Fruit fly (Drosophila melanogaster) whole organism, pupa: ENCODE measurements around the gene Grip128.

ENCODE experiments used
- CG10348 ChIP-seq: fragments of 200-800 bp; sonication (Bioruptor generic); IDR thresholded peaks from 2 replicates; pipeline ENCODE4 v1.3.6; 2022; ENCODE audit warnings: missing biosample characterization, missing genetic modification characterization
- CG12605 ChIP-seq: fragments of 200-800 bp; sonication (Bioruptor generic); IDR thresholded peaks from 2 replicates; pipeline ENCODE4 v1.3.6; 2022; ENCODE audit warnings: missing biosample characterization, missing genetic modification characterization
- CG13204 ChIP-seq: fragments of 200-800 bp; sonication (Bioruptor generic); optimal IDR thresholded peaks from 2 replicates; lab custom pipeline; 2018; ENCODE audit warnings: missing biosample characterization, mild to moderate bottlenecking, missing genetic modification characterization, moderate library complexity
- CG14655 ChIP-seq: fragments of 200-800 bp; sonication (Bioruptor generic); optimal IDR thresholded peaks from 3 replicates; lab custom pipeline; 2017; ENCODE audit warnings: mild to moderate bottlenecking, missing biosample characterization, missing genetic modification reagents, missing genetic modification characterization
- CG15710 ChIP-seq: fragments of 200-800 bp; sonication (Bioruptor generic); optimal IDR thresholded peaks from 2 replicates; lab custom pipeline; 2018; ENCODE audit warnings: missing biosample characterization, mild to moderate bottlenecking, missing genetic modification characterization, moderate library complexity
- CG17806 ChIP-seq: fragments of 200-800 bp; sonication (Bioruptor generic); optimal IDR thresholded peaks from 2 replicates; lab custom pipeline; 2018; ENCODE audit warnings: missing biosample characterization, mild to moderate bottlenecking, missing genetic modification characterization, moderate library complexity
- CG32121 ChIP-seq: fragments of 200-800 bp; sonication (Bioruptor generic); IDR thresholded peaks from 2 replicates; pipeline ENCODE4 v1.3.6; 2022; ENCODE audit warnings: missing biosample characterization, missing genetic modification characterization
- CG34367 ChIP-seq: fragments of 200-800 bp; sonication (Bioruptor generic); optimal IDR thresholded peaks from 2 replicates; lab custom pipeline; 2018; ENCODE audit warnings: missing biosample characterization, mild to moderate bottlenecking, missing genetic modification characterization
- CG4496 ChIP-seq: fragments of 200-800 bp; sonication (Bioruptor generic); IDR thresholded peaks from 3 replicates; pipeline ENCODE4 v1.3.6; 2022; ENCODE audit warnings: missing biosample characterization, missing genetic modification characterization
- CG8159 ChIP-seq: fragments of 200-800 bp; sonication (Bioruptor generic); optimal IDR thresholded peaks from 3 replicates; lab custom pipeline; 2018; ENCODE audit warnings: missing biosample characterization, mild to moderate bottlenecking, missing genetic modification characterization, moderate library complexity
- CG8301 ChIP-seq: fragments of 200-800 bp; sonication (Bioruptor generic); optimal IDR thresholded peaks from 2 replicates; lab custom pipeline; 2018; ENCODE audit warnings: missing biosample characterization, mild to moderate bottlenecking, missing genetic modification characterization
- CG9948 ChIP-seq: fragments of 200-800 bp; sonication (Bioruptor generic); optimal IDR thresholded peaks from 2 replicates; lab custom pipeline; 2018; ENCODE audit warnings: missing biosample characterization, mild to moderate bottlenecking, missing genetic modification characterization, moderate library complexity
- D1 ChIP-seq: fragments of 200-800 bp; sonication (Bioruptor generic); optimal IDR thresholded peaks from 2 replicates; lab custom pipeline; 2018; ENCODE audit warnings: missing biosample characterization, mild to moderate bottlenecking, missing genetic modification characterization, moderate library complexity
- EcR ChIP-seq: fragments of 200-800 bp; sonication (Bioruptor generic); optimal IDR thresholded peaks from 3 replicates; lab custom pipeline; 2019; ENCODE audit warnings: missing biosample characterization, missing genetic modification characterization, mild to moderate bottlenecking, moderate library complexity, missing genetic modification reagents
- Pif1A ChIP-seq: fragments of 200-800 bp; sonication (Bioruptor generic); optimal IDR thresholded peaks from 3 replicates; lab custom pipeline; 2016; ENCODE audit warnings: missing biosample characterization, missing genetic modification characterization
- Pif1B ChIP-seq: fragments of 200-800 bp; sonication (Bioruptor generic); optimal IDR thresholded peaks from 3 replicates; lab custom pipeline; 2016; ENCODE audit warnings: missing biosample characterization, missing genetic modification characterization
- Snoo ChIP-seq: fragments of 200-800 bp; sonication (Bioruptor generic); optimal IDR thresholded peaks from 3 replicates; lab custom pipeline; 2017; ENCODE audit warnings: missing biosample characterization, mild to moderate bottlenecking, missing genetic modification characterization, inconsistent platforms
- fd96Ca ChIP-seq: fragments of 200-800 bp; sonication (Bioruptor generic); IDR thresholded peaks from 3 replicates; pipeline ENCODE4 v1.3.6; 2022; ENCODE audit warnings: missing biosample characterization, missing genetic modification characterization
- gl ChIP-seq: fragments of 200-800 bp; sonication (Bioruptor generic); optimal IDR thresholded peaks from 2 replicates; lab custom pipeline; 2018; ENCODE audit warnings: missing biosample characterization, mild to moderate bottlenecking, missing genetic modification characterization
- rn ChIP-seq: fragments of 200-800 bp; sonication (Bioruptor generic); IDR thresholded peaks from 2 replicates; pipeline ENCODE4 v1.3.6; 2022; ENCODE audit warnings: missing biosample characterization, missing genetic modification characterization

Gene Grip128

dm6 chrX:15497440-15498271 lies 25.7 kb upstream of the Grip128 start:
- TF ChIP-seq Pif1A (GFP tag; lab: Kevin White, UChicago): no peak
- 0 out of 2 replicates have a peak, but pooled peaks have one; percentile 7 for TF ChIP-seq CG12605 (GFP tag; lab: Robert Waterston, UW)
- TF ChIP-seq CG13204 (GFP tag; lab: Kevin White, UChicago): peak; percentile 41

dm6 chrX:15496651-15497409 lies 24.9 kb upstream of the Grip128 start:
- TF ChIP-seq CG32121 (GFP tag; lab: Robert Waterston, UW) (no peak), Snoo (tag; lab: Kevin White, UChicago) (no peak)
- TF ChIP-seq, all 21 proteins: peak for 0

- TF ChIP-seq CG15710: no peak
- TF ChIP-seq CG8301: no peak
- no peak for TF ChIP-seq rn
These were observed 23.9 kb upstream of the Grip128 start for dm6 chrX:15495600-15496379.

- TF ChIP-seq D1 (tag; lab: Kevin White, UChicago) (no peak), EcR (GFP tag; lab: Kevin White, UChicago) (no peak), CG14655 (GFP tag; lab: Kevin White, UChicago) (no peak), CG10348 (GFP tag; lab: Robert Waterston, UW) (no peak), CG8159 (no peak), Snoo (tag; lab: Kevin White, UChicago) (no peak), CG9948 (tag; lab: Kevin White, UChicago) (no peak), CG34367 (tag; lab: Kevin White, UChicago) (no peak), CG12605 (GFP tag; lab: Robert Waterston, UW) (no peak)
These were observed 18.6 kb upstream of the Grip128 start for dm6 chrX:15490519-15490918.

dm6 chrX:15486682-15487081 lies 14.8 kb upstream of the Grip128 start, which contains the start of gene Gmap:
TSS of gene Gmap (plus strand) at chrX:15486922.
- TF ChIP-seq CG32121 (GFP tag; lab: Robert Waterston, UW): no peak
- TF ChIP-seq rn: no peak
- no peak for TF ChIP-seq Snoo (tag; lab: Kevin White, UChicago)
- TF ChIP-seq D1 (tag; lab: Kevin White, UChicago): no peak
- no peak for TF ChIP-seq CG34367 (tag; lab: Kevin White, UChicago)
- no peak for TF ChIP-seq CG15710
- TF ChIP-seq CG8159: no peak
- no peak for TF ChIP-seq EcR (GFP tag; lab: Kevin White, UChicago)
- no peak for TF ChIP-seq Pif1B
- TF ChIP-seq CG17806 (tag; lab: Kevin White, UChicago): no peak
- TF ChIP-seq fd96Ca (GFP tag; lab: Robert Waterston, UW): no peak
- TF ChIP-seq gl (tag; lab: Kevin White, UChicago): no peak
- no peak for TF ChIP-seq CG14655 (GFP tag; lab: Kevin White, UChicago)
- no peak for TF ChIP-seq CG9948 (tag; lab: Kevin White, UChicago)
- TF ChIP-seq CG4496 (GFP tag; lab: Robert Waterston, UW): no peak
- no peak for TF ChIP-seq CG10348 (GFP tag; lab: Robert Waterston, UW)
- no peak for TF ChIP-seq CG13204 (GFP tag; lab: Kevin White, UChicago)
- no peak for TF ChIP-seq Pif1A (GFP tag; lab: Kevin White, UChicago)

dm6 chrX:15484451-15485032 lies 12.6 kb upstream of the Grip128 start:
- no peak for TF ChIP-seq fd96Ca (GFP tag; lab: Robert Waterston, UW)
- TF ChIP-seq rn: no peak
- no peak for TF ChIP-seq CG32121 (GFP tag; lab: Robert Waterston, UW)
- TF ChIP-seq CG4496 (GFP tag; lab: Robert Waterston, UW): no peak
- no peak for TF ChIP-seq EcR (GFP tag; lab: Kevin White, UChicago)
- TF ChIP-seq CG12605 (GFP tag; lab: Robert Waterston, UW): no peak
- TF ChIP-seq CG17806 (tag; lab: Kevin White, UChicago): no peak
- TF ChIP-seq CG8159: no peak
- TF ChIP-seq CG15710: no peak
